Worm (Caenorhabditis elegans): ENCODE data around the gene T12G3.4.

Gene T12G3.4

DNA sequence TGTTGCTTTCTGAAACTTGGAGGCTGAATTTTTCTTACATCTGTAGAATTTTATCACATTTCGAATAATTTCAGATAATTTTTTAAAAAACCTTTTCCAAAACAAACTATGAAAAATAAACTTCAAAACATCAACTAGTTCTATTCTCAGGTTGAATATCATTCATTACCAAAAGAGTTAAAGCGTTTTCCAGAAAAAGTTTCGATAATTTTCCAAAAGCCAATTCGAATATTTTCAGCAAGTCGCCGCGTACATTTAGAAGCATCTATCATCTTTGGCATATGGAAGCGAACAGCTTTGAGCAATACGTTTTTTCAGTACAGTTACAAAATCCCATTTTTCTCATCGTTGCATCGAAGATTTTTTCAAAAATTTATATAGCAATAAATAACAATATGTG lies 11.1 kb upstream of the T12G3.4 start (continued):
- TF ChIP-seq dpl-1 (GFP tag; optimal IDR thresholded peaks at IDR 0.05) = no peak
- TF ChIP-seq T07F8.4 (tag; optimal IDR thresholded peaks at IDR 0.05) = no peak
- TF ChIP-seq nhr-27 (tag; optimal IDR thresholded peaks at IDR 0.05) = no peak
- TF ChIP-seq F23B12.7 (tag; optimal IDR thresholded peaks at IDR 0.05; ENCODE audit: insufficient read depth) = no peak
- no peak for TF ChIP-seq lir-1 (GFP tag; conservative IDR thresholded peaks at IDR 0.05)
- TF ChIP-seq ztf-25 (GFP tag; IDR thresholded peaks at IDR 0.05) = no peak
- TF ChIP-seq bed-2 (GFP tag; IDR thresholded peaks at IDR 0.05) = no peak

DNA sequence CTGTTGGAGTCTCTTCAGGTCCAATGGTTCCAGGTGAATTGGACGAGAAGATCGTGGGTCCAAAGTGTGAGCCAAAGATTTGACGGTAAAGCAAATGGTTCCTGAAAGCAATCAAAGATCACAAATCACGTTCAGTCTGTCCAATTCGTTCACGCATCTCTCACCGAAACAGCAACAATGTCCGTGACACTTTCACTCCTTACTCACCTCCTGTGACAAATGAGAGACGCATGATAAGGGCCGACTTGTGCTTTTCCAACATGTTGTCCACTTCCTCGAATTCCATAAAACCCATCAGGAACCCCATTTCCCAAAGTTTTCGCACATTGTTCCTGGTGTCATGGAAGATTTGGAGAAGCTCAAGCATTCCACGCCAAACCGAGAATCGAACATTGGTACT lies 7.6 kb upstream of the T12G3.4 start:
- TF ChIP-seq nhr-80 (tag; optimal IDR thresholded peaks at IDR 0.05) (peak; percentile 76), somi-1 (GFP tag; optimal IDR thresholded peaks at IDR 0.05) (no peak)

DNA sequence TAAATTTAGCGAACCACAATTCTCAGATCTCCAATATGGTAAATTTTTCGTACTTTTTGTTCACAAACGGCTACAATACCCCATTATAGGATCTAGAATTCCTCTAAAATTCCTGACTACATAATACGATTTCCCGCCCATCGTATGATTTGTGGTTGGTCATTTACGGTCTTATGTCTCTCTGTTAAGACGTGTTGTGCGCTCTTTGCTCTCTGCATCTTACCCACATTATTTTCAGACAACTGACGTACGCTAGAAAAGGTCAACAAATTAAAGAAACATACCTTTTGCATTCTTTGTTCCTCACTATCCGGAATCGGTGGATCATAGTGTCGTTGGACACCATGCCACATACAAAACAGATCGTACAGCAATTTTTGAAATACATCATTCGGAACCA lies 5.0 kb upstream of the T12G3.4 start:
- TF ChIP-seq hlh-12 (tag; optimal IDR thresholded peaks at IDR 0.05) = no peak
- TF ChIP-seq nhr-80 (tag; optimal IDR thresholded peaks at IDR 0.05) = peak; percentile 36

DNA sequence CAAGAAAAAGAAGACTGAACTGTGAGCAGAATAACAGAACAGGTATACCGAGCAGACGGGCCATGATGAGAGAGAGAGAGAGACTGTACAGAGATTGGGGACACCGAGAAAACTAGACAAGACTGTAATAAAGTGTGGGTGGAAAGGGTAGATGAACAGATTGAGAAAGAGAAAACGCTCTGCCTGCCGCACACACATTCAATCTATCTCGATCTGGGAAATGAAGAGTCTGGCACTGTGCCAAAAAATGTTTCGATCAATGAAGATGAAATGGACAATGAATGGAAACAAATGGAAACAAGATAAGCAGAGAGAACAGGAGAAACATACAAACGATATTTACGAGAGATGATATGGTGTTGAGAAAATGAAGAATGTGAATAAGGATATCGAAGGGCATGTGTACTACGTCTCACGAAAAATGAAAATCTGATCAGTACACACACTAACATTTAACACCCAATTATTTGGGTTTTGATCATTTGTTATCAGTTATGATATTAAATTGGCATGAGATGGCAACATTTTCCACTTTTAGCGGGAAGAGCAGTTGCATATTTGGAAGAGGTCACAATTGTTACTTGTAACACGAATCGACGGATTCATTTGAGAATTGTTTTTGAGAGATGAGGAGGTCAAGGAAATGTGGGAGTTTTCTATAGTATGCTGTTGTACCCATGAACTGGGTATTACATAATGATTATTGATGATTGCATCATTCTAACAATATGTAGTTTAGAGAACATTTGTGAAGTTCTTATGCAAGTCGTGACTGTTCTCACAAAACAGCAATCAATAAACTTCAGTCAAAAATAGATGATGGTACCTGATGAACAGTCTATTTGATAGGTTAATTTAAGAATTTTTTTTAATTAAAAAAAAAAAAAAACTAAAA lies 3.0 kb upstream of the T12G3.4 start:
- TF ChIP-seq F37B4.10 (GFP tag; IDR thresholded peaks at IDR 0.05) = no peak
- TF ChIP-seq nhr-80 (tag; optimal IDR thresholded peaks at IDR 0.05) = peak; percentile 50

DNA sequence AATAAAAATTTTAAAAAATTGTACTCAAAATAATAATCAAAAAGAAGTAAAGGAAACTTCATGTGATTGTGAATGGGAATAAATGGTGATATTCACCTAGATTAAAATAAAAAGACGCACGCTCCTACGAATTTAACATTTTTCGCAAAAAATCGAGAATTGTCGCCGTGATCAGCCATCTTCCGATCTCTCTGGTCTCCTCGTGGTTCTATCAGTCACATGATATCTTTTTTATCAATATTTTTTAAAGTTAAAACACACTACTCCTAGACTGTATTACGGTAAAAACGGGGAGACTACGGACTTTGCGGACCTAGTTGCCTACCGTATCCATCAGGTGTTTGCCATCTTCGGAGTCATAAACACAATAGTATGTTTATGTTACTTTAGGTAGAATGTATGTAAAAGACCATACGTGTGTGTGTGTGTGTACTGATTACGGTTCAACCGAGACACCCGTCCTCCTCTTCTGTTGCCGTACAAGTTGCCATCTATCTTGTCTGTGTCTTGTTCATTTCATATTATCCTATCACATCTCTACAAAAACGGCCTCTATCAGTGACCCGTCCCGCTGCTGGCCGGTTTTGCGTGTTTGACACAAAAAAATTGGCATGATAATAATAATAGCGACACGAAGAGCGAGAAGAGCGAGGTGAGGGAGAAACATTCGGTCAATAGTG lies 1.4 kb upstream of the T12G3.4 start, which contains the start of gene T12G3.2:
TSS of gene T12G3.2 (minus strand) at position 444 of the 680 bp plus-strand sequence.
- TF ChIP-seq nfya-1 (tag; optimal IDR thresholded peaks at IDR 0.05; ENCODE audit: borderline replicate concordance, insufficient read depth) (no peak), ets-4 (GFP tag; optimal IDR thresholded peaks at IDR 0.05) (peak; percentile 44), ztf-25 (GFP tag; IDR thresholded peaks at IDR 0.05) (no peak), ceh-100 (GFP tag; IDR thresholded peaks at IDR 0.05) (no peak), lin-26 (GFP tag; IDR thresholded peaks at IDR 0.05) (no peak), nfyb-1 (GFP tag; IDR thresholded peaks at IDR 0.05) (no peak), atf-7 (tag; optimal IDR thresholded peaks at IDR 0.05) (peak; percentile 10), mes-4 (tag; optimal IDR thresholded peaks at IDR 0.05) (no peak), tbp1 (GFP tag; optimal IDR thresholded peaks at IDR 0.05) (peak; percentile 18), let-607 (tag; optimal IDR thresholded peaks at IDR 0.05) (peak; percentile 15 to 52), nhr-80 (tag; optimal IDR thresholded peaks at IDR 0.05) (peak; percentile 98), him-1 (tag; optimal IDR thresholded peaks at IDR 0.05) (no peak), ceh-91 (GFP tag; IDR thresholded peaks at IDR 0.05) (no peak), cebp-1 (GFP tag; IDR thresholded peaks at IDR 0.05) (no peak), cebp-1 (tag; optimal IDR thresholded peaks at IDR 0.05) (peak; percentile 43), dox-1 (GFP tag; IDR thresholded peaks at IDR 0.05) (peak; percentile 74)

DNA sequence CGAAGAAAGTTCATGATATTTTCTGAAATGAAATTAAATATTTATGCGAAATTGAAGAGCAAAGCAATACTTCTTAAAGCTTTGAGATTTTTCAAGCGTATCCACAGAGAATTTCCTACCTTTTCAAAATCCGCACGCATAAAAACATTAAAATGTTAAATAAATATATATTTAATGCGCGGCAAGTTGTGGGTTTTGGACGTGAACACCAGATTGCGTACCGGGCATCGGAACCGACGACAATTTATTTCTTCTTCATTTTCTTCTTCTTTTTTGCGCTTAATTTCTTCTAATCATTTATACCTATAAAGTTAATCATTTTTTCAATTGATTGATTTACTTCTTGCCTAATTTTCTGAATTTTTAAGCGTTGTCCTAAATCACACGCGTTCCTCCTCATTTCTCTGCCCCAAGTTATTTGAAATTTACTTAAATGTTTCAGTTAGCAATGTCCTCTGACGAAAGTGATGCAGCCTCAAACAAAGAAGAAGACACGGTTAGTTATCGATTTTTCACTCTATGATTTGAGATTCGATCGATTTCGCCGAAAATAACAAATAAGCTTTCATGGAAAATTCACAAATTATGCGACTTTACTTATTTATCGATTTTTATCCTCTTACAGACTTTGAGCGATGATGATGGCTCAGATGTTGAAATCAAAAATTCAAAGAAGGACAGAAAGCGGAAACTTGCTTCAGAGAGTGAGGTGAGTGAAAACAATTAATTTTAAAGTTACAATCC lies 3.2 kb downstream of the T12G3.4 start, which contains the start of the genes bre-5 and spt-5:
TSS of gene bre-5 (minus strand) at position 167 of the 744 bp plus-strand sequence.
TSS of gene spt-5 (plus strand) at position 443 of the 744 bp plus-strand sequence.
- TF ChIP-seq Y79H2A.3 (GFP tag; conservative IDR thresholded peaks at IDR 0.05) (no peak), attf-5 (GFP tag; optimal IDR thresholded peaks at IDR 0.05) (no peak), sdz-38 (tag; optimal IDR thresholded peaks at IDR 0.05) (no peak), zim-3 (tag; optimal IDR thresholded peaks at IDR 0.05) (no peak), lin-40 (tag; optimal IDR thresholded peaks at IDR 0.05) (no peak), dpl-1 (GFP tag; optimal IDR thresholded peaks at IDR 0.05) (peak; percentile 10), snpc-3.4 (tag; optimal IDR thresholded peaks at IDR 0.05) (no peak), madf-6 (GFP tag; IDR thresholded peaks at IDR 0.05) (peak; percentile 37; the same call in 1 of the 2 replicates), ztf-6 (GFP tag; IDR thresholded peaks at IDR 0.05) (no peak)
